Fruit fly (Drosophila melanogaster) S2 (cell line): ENCODE data around the gene CG3739.

Experiments
- CG8478 ChIP-seq: fragments of >200 bp; optimal IDR thresholded peaks from 2 replicates; lab custom pipeline; 2018
- CTCF ChIP-seq, 2 experiments: fragments of >200 bp; optimal IDR thresholded peaks; 2 replicates each; lab custom pipeline; 2018

DNA sequence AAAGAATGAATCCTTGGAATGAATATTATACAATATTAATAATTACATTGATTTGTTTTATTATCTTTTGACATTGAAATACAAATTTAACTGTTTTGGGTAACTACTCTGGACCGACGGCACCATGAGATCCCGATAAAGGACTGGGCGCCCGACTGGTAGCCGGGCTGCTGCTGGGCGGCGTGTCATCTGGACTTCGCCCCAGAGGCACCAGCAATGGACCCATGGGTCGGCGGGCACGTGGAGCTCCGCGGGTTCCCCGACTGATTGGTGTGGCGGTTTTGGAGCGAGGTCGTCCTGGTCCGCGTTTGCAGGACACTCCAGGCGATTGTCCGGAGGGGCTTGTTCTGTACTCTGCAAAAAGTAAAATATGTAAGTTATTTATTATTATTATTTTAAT lies 24.1 kb upstream of the CG3739 start:
- TF ChIP-seq CG8478 (lab: Kevin White, UChicago) (no peak), CTCF (optimal IDR thresholded peaks at IDR 0.05; lab: Kevin White, UChicago) (no peak)
